Worm (Caenorhabditis elegans) whole organism, L4/young adult: ENCODE measurements around the gene cnc-9.

ENCODE experiments used
- W03F9.2 ChIP-seq: fragments of 150-350 bp; optimal IDR thresholded peaks from 2 replicates; lab custom pipeline; 2014; ENCODE audit warnings: missing biosample characterization, missing genetic modification characterization
- dao-5 ChIP-seq: sonication (generic microtip); optimal IDR thresholded peaks from 2 replicates; lab custom pipeline; 2016; ENCODE audit warnings: missing genotype, missing genetic modification characterization, moderate library complexity, missing compliant biosample characterization
- him-1 ChIP-seq: sonication (generic microtip); optimal IDR thresholded peaks from 2 replicates; lab custom pipeline; 2016; ENCODE audit warnings: missing genotype, missing genetic modification reagents, missing genetic modification characterization, missing compliant biosample characterization

Gene cnc-9

DNA sequence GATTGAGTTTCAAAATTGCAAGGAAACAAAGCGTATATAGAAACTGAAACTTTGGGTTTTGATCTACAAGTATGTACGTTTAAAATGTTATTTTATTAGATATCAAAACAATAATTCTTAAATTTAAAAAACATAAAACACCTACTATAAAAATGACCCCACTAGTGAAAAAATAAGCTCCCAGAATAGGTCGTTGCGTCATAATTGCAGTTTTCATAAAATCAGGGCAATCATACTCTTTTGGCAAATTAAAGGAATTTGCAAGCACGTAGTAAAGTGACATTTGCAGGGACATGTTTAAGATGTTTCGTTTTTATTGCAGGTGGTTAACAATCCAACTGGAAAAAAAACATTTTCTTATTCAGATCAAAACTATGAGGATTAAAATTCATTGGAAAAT is 8.5 kb upstream of the cnc-9 start, which contains the start of gene srt-6:
Gene srt-6 (minus strand): TSS at position 295 of the 400 bp plus-strand sequence.
- TF ChIP-seq him-1 (no peak), W03F9.2 (tag; lab: Kevin White, UChicago) (no peak), dao-5 (tag; lab: Kevin White, UChicago) (no peak)

DNA sequence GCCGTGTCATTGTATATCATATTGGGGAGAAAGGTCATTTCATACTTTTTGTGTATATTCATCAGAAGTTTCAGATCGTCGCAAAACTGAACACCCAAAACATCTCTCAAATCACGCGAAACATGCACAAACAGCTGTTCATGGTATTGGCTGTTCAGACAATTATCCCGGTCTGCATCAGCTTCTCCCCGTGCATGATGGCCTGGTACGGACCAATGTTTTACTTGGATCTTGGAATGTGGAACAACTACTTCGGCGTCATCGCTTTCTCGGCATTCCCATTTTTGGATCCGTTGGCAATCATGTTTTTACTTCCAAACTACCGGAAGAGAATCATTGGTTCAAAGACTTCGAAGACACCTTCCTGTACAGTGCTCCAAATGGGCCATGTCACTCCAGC is 3.5 kb upstream of the cnc-9 start:
- TF ChIP-seq W03F9.2 (tag; lab: Kevin White, UChicago) (no peak), him-1 (no peak), dao-5 (tag; lab: Kevin White, UChicago) (no peak)

DNA sequence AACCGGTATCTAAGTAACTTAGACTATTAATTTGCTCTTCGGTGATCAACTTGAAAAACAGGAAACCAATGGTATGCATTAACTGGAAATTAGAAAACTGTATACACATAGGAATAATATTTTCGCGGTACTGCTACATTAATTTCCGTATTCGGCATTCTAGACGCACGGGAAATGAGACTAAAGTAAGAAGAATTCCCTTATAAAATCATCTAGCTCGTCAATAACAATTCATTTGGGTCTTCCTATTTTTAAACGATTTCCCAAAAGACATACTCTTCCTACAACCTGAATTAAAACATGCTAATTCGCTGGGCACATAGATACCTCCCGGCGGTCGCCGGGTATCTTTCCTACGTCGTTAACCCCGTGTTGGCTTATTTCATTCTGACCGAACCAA is 2.4 kb upstream of the cnc-9 start, which contains the start of gene srj-13:
Gene srj-13 (plus strand): TSS at position 301 of the 400 bp plus-strand sequence.
- TF ChIP-seq dao-5 (tag; lab: Kevin White, UChicago) (no peak), him-1 (no peak), W03F9.2 (tag; lab: Kevin White, UChicago) (no peak)

DNA sequence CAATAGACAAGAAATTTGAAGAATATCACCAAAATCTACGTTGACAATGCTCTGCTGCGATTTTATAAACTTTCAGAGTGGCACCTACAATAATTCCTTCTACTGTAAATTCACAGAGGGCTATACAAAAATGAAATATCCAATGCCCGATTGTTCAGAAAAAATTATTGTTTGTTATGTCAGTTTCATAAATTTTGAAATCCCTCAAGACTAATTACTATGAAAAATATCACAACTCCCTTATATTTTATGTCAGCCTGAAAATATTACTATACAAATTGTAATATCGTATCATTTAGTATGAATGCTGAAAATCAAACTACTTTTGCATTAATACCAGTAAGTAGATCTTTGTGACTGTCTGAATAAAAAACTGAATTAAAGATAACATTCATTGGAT is 593 bp upstream of the cnc-9 start, which contains the start of gene srx-60:
Gene srx-60 (plus strand): TSS at position 301 of the 400 bp plus-strand sequence.
- TF ChIP-seq him-1 (no peak), dao-5 (tag; lab: Kevin White, UChicago) (no peak), W03F9.2 (tag; lab: Kevin White, UChicago) (no peak)

DNA sequence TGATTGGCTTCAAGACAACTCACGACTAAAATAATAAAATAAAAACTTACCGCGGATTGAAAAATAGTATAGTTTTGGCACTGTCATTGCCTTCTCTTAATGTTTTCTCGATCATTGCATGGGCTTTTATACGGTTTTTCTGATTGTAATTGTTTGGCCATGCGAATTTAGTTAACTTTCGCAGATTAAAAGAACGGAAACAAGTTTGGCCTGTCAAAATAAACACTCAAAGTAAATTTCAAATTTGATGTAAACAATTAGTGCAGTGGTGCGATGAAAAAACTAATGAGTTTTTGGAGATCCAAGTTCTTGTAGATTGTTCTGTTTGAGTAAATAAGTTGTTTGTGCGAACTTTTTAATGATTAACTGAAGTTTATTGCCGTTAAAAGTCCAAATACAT is 793 bp downstream of the cnc-9 start, which contains the start of gene gst-41:
Gene gst-41 (minus strand): TSS at position 101 of the 400 bp plus-strand sequence.
- TF ChIP-seq W03F9.2 (tag; lab: Kevin White, UChicago) = no peak
- no peak for TF ChIP-seq dao-5 (tag; lab: Kevin White, UChicago)
- no peak for TF ChIP-seq him-1

DNA sequence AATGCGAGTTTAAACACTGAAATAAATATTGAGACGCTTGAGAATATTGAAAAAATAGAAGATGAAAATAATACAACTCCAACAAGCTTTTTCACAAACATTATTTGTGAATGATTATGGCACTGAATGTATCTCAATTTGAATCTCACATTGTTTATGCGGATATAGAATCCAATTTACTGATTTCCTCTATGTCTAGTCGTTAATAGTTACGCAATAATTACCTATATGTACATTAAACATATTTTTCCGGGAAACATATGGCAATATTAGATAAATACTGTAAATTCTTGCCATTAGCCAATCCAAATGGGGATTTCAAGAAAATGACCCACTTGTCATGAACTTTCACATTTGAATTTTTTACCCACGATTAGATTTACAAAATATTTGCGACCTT is 4.6 kb downstream of the cnc-9 start, which contains the start of gene srx-9:
Gene srx-9 (minus strand): TSS at position 101 of the 400 bp plus-strand sequence.
- TF ChIP-seq dao-5 (tag; lab: Kevin White, UChicago) = no peak
- no peak for TF ChIP-seq him-1
- no peak for TF ChIP-seq W03F9.2 (tag; lab: Kevin White, UChicago)

DNA sequence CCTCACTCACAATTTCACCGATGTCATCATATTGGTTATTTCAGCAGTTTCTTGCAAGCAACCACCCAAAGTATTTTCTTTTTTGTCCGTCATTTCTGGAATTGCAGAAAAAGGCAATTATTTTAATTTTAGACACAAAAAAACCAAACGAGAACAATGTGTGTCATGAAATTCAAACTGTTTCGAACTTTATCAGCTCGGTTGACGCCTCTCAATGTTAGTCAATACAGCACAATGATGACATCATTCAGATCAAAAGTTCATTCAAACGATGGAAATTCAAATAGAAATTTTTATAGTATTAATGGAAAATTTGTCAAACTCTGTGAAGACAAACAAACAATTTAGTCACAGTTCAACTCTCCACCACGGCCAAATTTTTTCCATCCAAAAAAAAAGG is 8.1 kb downstream of the cnc-9 start, which contains the start of gene fbxa-105:
Gene fbxa-105 (minus strand): TSS at position 97 of the 400 bp plus-strand sequence.
- TF ChIP-seq him-1 = no peak
- TF ChIP-seq dao-5 (tag; lab: Kevin White, UChicago) = no peak
- no peak for TF ChIP-seq W03F9.2 (tag; lab: Kevin White, UChicago)

DNA sequence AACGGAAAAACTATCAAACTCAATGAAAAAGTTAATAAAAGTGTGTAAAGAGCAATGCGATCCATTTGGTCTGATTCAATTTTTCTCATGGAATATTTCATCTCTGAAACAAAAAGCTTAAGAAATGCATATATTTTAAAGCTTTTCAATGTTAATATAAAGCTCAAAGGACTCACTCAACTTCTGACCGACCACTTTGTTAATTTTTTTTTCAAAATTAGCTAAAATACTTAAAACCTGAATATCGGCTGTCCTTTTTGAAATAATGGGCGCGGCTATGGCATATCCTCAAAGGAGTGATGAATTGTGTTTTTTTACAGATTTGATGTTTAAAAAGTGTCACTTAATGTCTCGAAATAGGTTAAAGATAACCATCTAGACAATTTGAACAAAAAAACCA is 10.2 kb downstream of the cnc-9 start, which contains the start of gene C02H6.1:
Gene C02H6.1 (minus strand): TSS at position 101 of the 400 bp plus-strand sequence.
- no peak for TF ChIP-seq dao-5 (tag; lab: Kevin White, UChicago)
- no peak for TF ChIP-seq W03F9.2 (tag; lab: Kevin White, UChicago)

DNA sequence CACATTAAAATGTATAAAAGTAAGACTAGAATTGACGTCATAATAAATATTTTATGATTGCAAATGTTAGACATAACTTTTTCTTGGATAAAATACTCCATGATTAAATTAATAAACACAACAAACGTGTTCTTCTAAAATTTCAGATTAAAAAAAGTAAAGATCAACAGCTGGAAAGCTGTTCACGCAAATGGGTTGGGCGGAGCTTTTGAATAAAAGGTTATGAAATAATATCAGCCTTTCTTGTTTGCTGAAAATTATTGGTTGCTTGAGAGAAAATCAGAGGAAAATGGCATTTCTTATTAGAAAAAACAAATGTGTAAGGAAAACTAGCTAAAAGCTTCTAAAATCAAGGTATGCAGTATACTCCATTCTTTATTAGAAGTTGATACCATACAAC is 12.2 kb downstream of the cnc-9 start, which contains the start of gene C02H6.3:
Gene C02H6.3 (minus strand): TSS at position 101 of the 400 bp plus-strand sequence.
- TF ChIP-seq him-1 (no peak), W03F9.2 (tag; lab: Kevin White, UChicago) (no peak), dao-5 (tag; lab: Kevin White, UChicago) (no peak)

DNA sequence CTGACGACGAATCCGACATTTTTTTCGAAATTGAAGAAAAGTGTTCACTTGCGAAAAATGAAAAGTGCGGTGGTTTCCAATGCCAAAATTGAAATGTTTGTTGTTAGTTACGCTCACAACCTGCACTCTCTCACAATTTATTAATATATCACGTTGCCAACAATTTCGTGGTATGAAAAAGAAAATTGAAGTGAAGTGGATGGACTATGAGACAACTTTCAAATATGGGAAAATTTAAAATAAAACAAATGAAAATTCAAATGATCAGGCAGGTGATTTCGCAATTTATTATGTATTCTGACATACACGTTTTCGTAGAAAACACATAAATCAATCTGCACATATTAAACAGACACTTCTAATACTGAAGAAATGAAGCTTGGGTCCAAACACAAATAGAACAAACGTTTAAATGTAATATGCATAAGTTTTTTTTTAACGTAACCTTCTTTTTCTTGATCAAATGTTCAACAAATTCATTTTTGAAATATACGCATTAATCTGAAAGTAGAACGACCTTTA is 13.9 kb downstream of the cnc-9 start, which contains the start of gene srp-6:
Gene srp-6 (minus strand): TSS at position 51 of the 522 bp plus-strand sequence.
- TF ChIP-seq him-1 (no peak), dao-5 (tag; lab: Kevin White, UChicago) (no peak), W03F9.2 (tag; lab: Kevin White, UChicago) (no peak)

DNA sequence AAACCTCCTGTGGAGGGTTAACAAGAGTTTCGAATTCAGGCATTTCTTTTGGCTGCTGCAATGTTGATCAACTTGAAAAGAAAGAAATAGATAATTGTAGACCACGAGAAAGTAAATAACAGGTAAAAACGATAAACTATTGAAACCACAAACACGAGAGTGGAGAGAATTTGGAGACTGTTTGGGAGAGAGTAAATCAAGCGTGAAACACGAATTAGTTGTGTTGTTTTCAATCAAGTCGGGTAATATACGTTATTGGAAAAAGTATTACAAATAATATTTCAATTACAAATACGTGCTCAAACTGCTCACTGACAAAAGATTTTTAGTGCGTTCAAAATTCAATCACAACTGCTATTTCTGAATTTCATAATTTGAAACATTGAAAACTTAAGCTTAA is 19.0 kb downstream of the cnc-9 start, which contains the start of gene C03G6.17:
Gene C03G6.17 (minus strand): TSS at position 101 of the 400 bp plus-strand sequence.
- TF ChIP-seq W03F9.2 (tag; lab: Kevin White, UChicago) (no peak), him-1 (no peak), dao-5 (tag; lab: Kevin White, UChicago) (no peak)

DNA sequence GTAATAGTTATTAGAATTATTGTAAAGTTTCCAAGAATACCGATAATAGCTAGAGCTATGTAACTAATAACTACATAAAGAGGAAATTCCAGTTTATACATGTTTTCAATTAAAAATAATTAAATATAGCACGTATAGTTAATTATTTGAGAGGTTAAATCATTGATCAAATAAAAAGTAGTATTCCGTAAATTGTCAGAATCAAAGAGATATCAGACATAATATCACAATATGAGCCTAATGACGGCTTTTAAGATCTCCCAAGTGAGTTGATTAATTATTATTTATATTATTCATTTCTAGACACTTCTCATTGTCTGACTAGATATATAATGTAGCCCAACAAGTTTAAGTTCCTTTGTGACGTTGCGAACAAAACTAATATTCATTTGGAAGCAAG is 20.6 kb downstream of the cnc-9 start, which contains the start of gene srsx-24:
Gene srsx-24 (minus strand): TSS at position 101 of the 400 bp plus-strand sequence.
- TF ChIP-seq him-1 (no peak), W03F9.2 (tag; lab: Kevin White, UChicago) (no peak), dao-5 (tag; lab: Kevin White, UChicago) (no peak)

DNA sequence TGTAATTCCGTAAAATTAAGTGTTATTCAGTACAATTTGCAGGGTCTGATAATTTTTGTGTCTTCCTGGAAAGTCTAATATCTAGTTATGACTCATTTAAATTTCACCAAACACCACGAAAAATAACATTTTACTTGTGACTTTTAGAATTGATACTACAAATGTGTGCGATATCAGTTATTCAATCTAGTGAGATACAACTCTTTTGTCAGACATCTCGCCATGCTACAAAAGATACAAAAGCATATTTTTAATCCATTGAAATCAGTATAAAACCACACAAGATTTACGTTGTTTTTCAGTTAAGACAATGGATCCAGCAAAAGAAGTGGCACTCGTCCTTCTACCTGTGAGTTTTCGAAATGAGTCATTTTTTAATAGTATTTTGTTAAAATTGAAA is 25.9 kb downstream of the cnc-9 start, which contains the start of gene srx-56:
Gene srx-56 (plus strand): TSS at position 301 of the 400 bp plus-strand sequence.
- TF ChIP-seq him-1 = no peak
- no peak for TF ChIP-seq dao-5 (tag; lab: Kevin White, UChicago)
- no peak for TF ChIP-seq W03F9.2 (tag; lab: Kevin White, UChicago)

DNA sequence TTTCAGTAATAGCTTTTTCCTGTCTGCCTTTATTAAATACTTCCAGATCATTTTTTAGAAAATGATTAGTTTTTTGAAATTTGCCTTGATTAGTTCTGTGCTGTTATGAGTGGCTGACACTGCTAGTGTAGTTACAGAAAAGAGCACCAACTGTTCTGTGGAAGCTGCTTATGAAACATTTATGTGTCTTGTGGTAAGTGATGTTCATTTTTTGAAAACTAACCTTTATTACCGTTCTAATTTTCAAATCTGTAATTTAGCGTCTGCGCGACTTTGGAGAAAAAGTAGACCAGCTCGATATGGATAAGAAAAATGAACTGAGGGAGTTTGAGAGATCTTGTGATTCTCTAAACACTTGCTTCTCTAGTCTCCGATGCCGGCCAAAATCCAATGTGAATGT is 30.4 kb downstream of the cnc-9 start, which contains the start of gene srj-14:
Gene srj-14 (plus strand): TSS at position 131 of the 400 bp plus-strand sequence.
- TF ChIP-seq W03F9.2 (tag; lab: Kevin White, UChicago) (no peak), him-1 (no peak), dao-5 (tag; lab: Kevin White, UChicago) (no peak)
